Worm (Caenorhabditis elegans) whole organism, young adult: Measurements from ENCODE around the gene bed-3.

ENCODE experiments used
- K11D2.4 ChIP-seq: fragments of 200-800 bp; sonication (Bioruptor generic); IDR thresholded peaks from 2 replicates; pipeline ENCODE4 v1.3.6; 2022; ENCODE audit warnings: missing genetic modification reagents, missing genetic modification characterization, missing compliant biosample characterization
- Y53F4B.3 ChIP-seq: fragments of 200-800 bp; sonication (Bioruptor generic); IDR thresholded peaks from 2 replicates; pipeline ENCODE4 v1.3.6; 2022; ENCODE audit warnings: missing genetic modification reagents, missing genetic modification characterization, missing compliant biosample characterization
- Y56A3A.18 ChIP-seq: fragments of 200-800 bp; sonication (Bioruptor generic); IDR thresholded peaks from 2 replicates; pipeline ENCODE4 v1.3.6; 2022; ENCODE audit warnings: missing genetic modification reagents, missing genetic modification characterization, missing compliant biosample characterization
- ama-1 ChIP-seq, 3 experiments: fragments of 150-350 bp in 1 of 3; sonication (generic microtip) in 2 of 3; optimal IDR thresholded peaks; 2 replicates each; lab custom pipeline; 2014 to 2018; ENCODE audit warnings: missing biosample characterization in 2 of 3, missing genetic modification characterization in 2 of 3, missing genetic modification reagents in 2 of 3
- him-1 ChIP-seq: sonication (generic microtip); optimal IDR thresholded peaks from 2 replicates; lab custom pipeline; 2016; ENCODE audit warnings: missing genotype, missing genetic modification reagents, missing genetic modification characterization, missing compliant biosample characterization
- lin-54 ChIP-seq: fragments of 200-800 bp; sonication (Bioruptor generic); optimal IDR thresholded peaks from 2 replicates; lab custom pipeline; 2018; ENCODE audit warnings: mild to moderate bottlenecking, missing genetic modification characterization, missing compliant biosample characterization
- mel-28 ChIP-seq: sonication (generic microtip); optimal IDR thresholded peaks from 2 replicates; lab custom pipeline; 2016; ENCODE audit warnings: borderline replicate concordance, mild to moderate bottlenecking, missing genetic modification characterization, missing compliant biosample characterization
- nhr-90 ChIP-seq: sonication (generic microtip); optimal IDR thresholded peaks from 2 replicates; lab custom pipeline; 2016; ENCODE audit warnings: missing genotype, mild to moderate bottlenecking, missing genetic modification characterization, missing compliant biosample characterization
- snpc-3.4 ChIP-seq: sonication (generic microtip); optimal IDR thresholded peaks from 2 replicates; lab custom pipeline; 2017; ENCODE audit warnings: missing genetic modification characterization, mild to moderate bottlenecking, missing compliant biosample characterization, antibody characterized with exemption, moderate library complexity, missing genotype, missing genetic modification reagents
- snpc-4 ChIP-seq, 5 experiments: fragments of 150-350 bp in 1 of 5; sonication (generic microtip) in 4 of 5; optimal IDR thresholded peaks; 2 replicates each; lab custom pipeline; 2014 to 2018; ENCODE audit warnings: missing genetic modification characterization in 5 of 5, missing biosample characterization in 3 of 5, antibody characterized with exemption in 2 of 5, mild to moderate bottlenecking in 2 of 5, missing compliant biosample characterization in 2 of 5, missing genotype in 2 of 5, moderate library complexity in 2 of 5, missing genetic modification reagents in 1 of 5
- somi-1 ChIP-seq: fragments of 200-800 bp; sonication (Bioruptor generic); optimal IDR thresholded peaks from 2 replicates; lab custom pipeline; 2018; ENCODE audit warnings: mild to moderate bottlenecking, missing genetic modification characterization, missing compliant biosample characterization
- ztf-28 ChIP-seq: fragments of 200-800 bp; sonication (Bioruptor generic); IDR thresholded peaks from 2 replicates; pipeline ENCODE4 v1.3.6; 2022; ENCODE audit warnings: missing genetic modification reagents, missing genetic modification characterization, missing compliant biosample characterization

DNA sequence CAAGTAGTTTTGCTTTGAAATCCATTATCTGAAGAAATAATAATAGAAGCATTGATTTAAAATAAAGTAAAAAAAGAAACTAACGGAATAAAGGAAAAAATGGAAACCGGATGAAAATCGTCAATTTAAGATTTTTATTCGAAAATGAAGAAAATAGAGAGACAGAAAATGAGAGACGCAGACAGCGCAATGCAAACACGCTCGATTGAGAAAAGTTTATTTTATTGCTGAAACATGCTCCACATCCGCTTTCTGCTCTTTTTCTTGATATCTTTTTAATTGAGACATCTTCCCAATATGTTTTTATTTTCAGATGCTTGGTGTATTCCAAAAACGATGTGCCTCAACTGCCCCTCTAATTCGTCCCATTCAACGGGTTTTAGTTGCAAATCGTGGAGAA lies 32.1 kb upstream of the bed-3 start, which contains the start of the genes prp-18 and mccc-1:
- TF ChIP-seq snpc-3.4 (tag; lab: Kevin White, UChicago) (peak; percentile 8), him-1 (peak; percentile 23), ztf-28 (no peak), Y56A3A.18 (GFP tag; lab: Robert Waterston, UW) (no peak), K11D2.4 (GFP tag; lab: Robert Waterston, UW) (no peak), nhr-90 (tag; lab: Kevin White, UChicago) (no peak), somi-1 (GFP tag; lab: Kevin White, UChicago) (no peak), ama-1 (optimal IDR thresholded peaks at IDR 0.05; lab: Kevin White, UChicago) (no peak), ama-1 (GFP tag; optimal IDR thresholded peaks at IDR 0.05; lab: Kevin White, UChicago) (no peak), mel-28 (tag; lab: Kevin White, UChicago) (no peak), snpc-4 (GFP tag; optimal IDR thresholded peaks at IDR 0.05; lab: Kevin White, UChicago) (no peak), snpc-4 (tag; optimal IDR thresholded peaks at IDR 0.05; lab: Kevin White, UChicago) (peak in 2 of 4 experiments; percentile 35 to 44), lin-54 (GFP tag; lab: Kevin White, UChicago) (no peak), Y53F4B.3 (no peak)
